Fruit fly (Drosophila melanogaster) whole organism, embryonic: ENCODE data around the gene CG46042.

ENCODE experiments used
- C15 ChIP-seq: fragments of 200-800 bp; sonication (Bioruptor generic); IDR thresholded peaks from 3 replicates; pipeline ENCODE4 v1.3.6; 2022; ENCODE audit warnings: missing biosample characterization, missing genetic modification characterization
- CG12155 ChIP-seq: fragments of 200-800 bp; sonication (Bioruptor generic); optimal IDR thresholded peaks from 3 replicates; lab custom pipeline; 2016; ENCODE audit warnings: missing biosample characterization, missing genetic modification characterization
- CG12236 ChIP-seq: fragments of 200-800 bp; sonication (Bioruptor generic); optimal IDR thresholded peaks from 2 replicates; lab custom pipeline; 2016; ENCODE audit warnings: missing biosample characterization, missing genetic modification characterization
- CG12659 ChIP-seq: fragments of 200-800 bp; sonication (Bioruptor generic); optimal IDR thresholded peaks from 3 replicates; lab custom pipeline; 2017; ENCODE audit warnings: mild to moderate bottlenecking, missing biosample characterization, missing genetic modification reagents, missing genetic modification characterization
- CG1529 ChIP-seq: fragments of 200-800 bp; sonication (Bioruptor generic); optimal IDR thresholded peaks from 3 replicates; lab custom pipeline; 2018; ENCODE audit warnings: missing biosample characterization, missing genetic modification characterization
- CG15479 ChIP-seq: fragments of 200-800 bp; sonication (Bioruptor generic); optimal IDR thresholded peaks from 3 replicates; lab custom pipeline; 2019; ENCODE audit warnings: missing biosample characterization, mild to moderate bottlenecking, missing genetic modification characterization, moderate library complexity
- CG16863 ChIP-seq: fragments of 200-800 bp; sonication (Bioruptor generic); optimal IDR thresholded peaks from 3 replicates; lab custom pipeline; 2016; ENCODE audit warnings: missing biosample characterization, missing genetic modification characterization
- CG18619 ChIP-seq: fragments of 200-800 bp; sonication (Bioruptor generic); optimal IDR thresholded peaks from 3 replicates; lab custom pipeline; 2017; ENCODE audit warnings: missing biosample characterization, mild to moderate bottlenecking, missing genetic modification characterization
- CG33557 ChIP-seq: fragments of 200-800 bp; sonication (Bioruptor generic); optimal IDR thresholded peaks from 2 replicates; lab custom pipeline; 2019; ENCODE audit warnings: missing biosample characterization, mild to moderate bottlenecking, missing genetic modification characterization, moderate library complexity
- CG34224 ChIP-seq: fragments of 200-800 bp; sonication (Bioruptor generic); IDR thresholded peaks from 3 replicates; pipeline ENCODE4 v1.3.6; 2022; ENCODE audit warnings: missing biosample characterization, missing genetic modification characterization; ENCODE audit not compliant: partially characterized antibody
- CG3838 ChIP-seq: fragments of 200-800 bp; sonication (Bioruptor generic); optimal IDR thresholded peaks from 3 replicates; lab custom pipeline; 2016; ENCODE audit warnings: missing biosample characterization, missing genetic modification characterization
- CG42726 ChIP-seq: fragments of 200-800 bp; sonication (Bioruptor generic); IDR thresholded peaks from 2 replicates; pipeline ENCODE4 v1.3.6; 2022; ENCODE audit warnings: missing biosample characterization, missing genetic modification characterization; ENCODE audit not compliant: partially characterized antibody
- CG7745 ChIP-seq: fragments of 200-800 bp; sonication (Bioruptor generic); optimal IDR thresholded peaks from 2 replicates; lab custom pipeline; 2018; ENCODE audit warnings: missing biosample characterization, mild to moderate bottlenecking, missing genetic modification characterization, moderate library complexity
- CG9727 ChIP-seq: fragments of 200-800 bp; sonication (Bioruptor generic); optimal IDR thresholded peaks from 3 replicates; lab custom pipeline; 2017; ENCODE audit warnings: missing biosample characterization, mild to moderate bottlenecking, missing genetic modification characterization
- CG9797 ChIP-seq: fragments of 200-800 bp; sonication (Bioruptor generic); optimal IDR thresholded peaks from 3 replicates; lab custom pipeline; 2018; ENCODE audit warnings: missing biosample characterization, mild to moderate bottlenecking, missing genetic modification characterization
- GATAe ChIP-seq: fragments of 200-800 bp; sonication (Bioruptor generic); conservative IDR thresholded peaks from 2 replicates; pipeline ENCODE4 v1.3.6; 2022; ENCODE audit warnings: missing biosample characterization, missing genetic modification characterization
- Hey ChIP-seq: fragments of 200-800 bp; sonication (Bioruptor generic); optimal IDR thresholded peaks from 3 replicates; lab custom pipeline; 2018; ENCODE audit warnings: missing biosample characterization, mild to moderate bottlenecking, missing genetic modification characterization
- Hmr ChIP-seq: fragments of 200-800 bp; sonication (Bioruptor generic); optimal IDR thresholded peaks from 3 replicates; lab custom pipeline; 2017; ENCODE audit warnings: mild to moderate bottlenecking, missing biosample characterization, missing genetic modification reagents, missing genetic modification characterization
- Lhr ChIP-seq: fragments of 200-800 bp; sonication (Bioruptor generic); optimal IDR thresholded peaks from 3 replicates; lab custom pipeline; 2017; ENCODE audit warnings: mild to moderate bottlenecking, missing biosample characterization, missing genetic modification reagents, missing genetic modification characterization
- MTF-1 ChIP-seq: fragments of 200-800 bp; sonication (Bioruptor generic); optimal IDR thresholded peaks from 2 replicates; lab custom pipeline; 2018; ENCODE audit warnings: missing biosample characterization, mild to moderate bottlenecking, missing genetic modification characterization, borderline replicate concordance
- NK7.1 ChIP-seq: fragments of 200-800 bp; sonication (Bioruptor generic); optimal IDR thresholded peaks from 3 replicates; lab custom pipeline; 2016; ENCODE audit warnings: missing biosample characterization, missing genetic modification characterization
- Neu2 ChIP-seq: fragments of 200-800 bp; sonication (Bioruptor generic); optimal IDR thresholded peaks from 3 replicates; lab custom pipeline; 2016; ENCODE audit warnings: missing biosample characterization, missing genetic modification characterization, borderline replicate concordance
- Nf-YB ChIP-seq: fragments of 200-800 bp; sonication (Bioruptor generic); optimal IDR thresholded peaks from 3 replicates; lab custom pipeline; 2019; ENCODE audit warnings: missing biosample characterization, mild to moderate bottlenecking, missing genetic modification characterization, moderate library complexity
- NfI ChIP-seq: fragments of 200-800 bp; sonication (Bioruptor generic); optimal IDR thresholded peaks from 3 replicates; lab custom pipeline; 2018; ENCODE audit warnings: missing biosample characterization, mild to moderate bottlenecking, missing genetic modification characterization, moderate library complexity
- Oli ChIP-seq: fragments of 200-800 bp; sonication (Bioruptor generic); optimal IDR thresholded peaks from 2 replicates; lab custom pipeline; 2018; ENCODE audit warnings: missing biosample characterization, mild to moderate bottlenecking, missing genetic modification characterization, moderate library complexity
- Scr ChIP-seq: fragments of 200-800 bp; sonication (Bioruptor generic); IDR thresholded peaks from 2 replicates; pipeline ENCODE4 v1.3.6; 2022; ENCODE audit warnings: missing biosample characterization, missing genetic modification characterization; ENCODE audit not compliant: partially characterized antibody
- Six4 ChIP-seq: fragments of 200-800 bp; sonication (Bioruptor generic); optimal IDR thresholded peaks from 2 replicates; lab custom pipeline; 2016; ENCODE audit warnings: missing biosample characterization, missing genetic modification characterization
- Spps ChIP-seq: fragments of 200-800 bp; sonication (Bioruptor generic); optimal IDR thresholded peaks from 2 replicates; lab custom pipeline; 2018; ENCODE audit warnings: missing biosample characterization, mild to moderate bottlenecking, missing genetic modification characterization
- YL-1 ChIP-seq: fragments of 200-800 bp; sonication (Bioruptor generic); optimal IDR thresholded peaks from 3 replicates; lab custom pipeline; 2017; ENCODE audit warnings: missing biosample characterization, mild to moderate bottlenecking, missing genetic modification characterization
- bigmax ChIP-seq: fragments of 200-800 bp; sonication (Bioruptor generic); optimal IDR thresholded peaks from 2 replicates; lab custom pipeline; 2018; ENCODE audit warnings: missing biosample characterization, mild to moderate bottlenecking, missing genetic modification characterization
- bowl ChIP-seq: fragments of 200-800 bp; sonication (Bioruptor generic); IDR thresholded peaks from 2 replicates; pipeline ENCODE4 v1.3.6; 2022; ENCODE audit warnings: missing biosample characterization, missing genetic modification characterization
- chif ChIP-seq, 2 experiments: fragments of 200-800 bp; sonication (Bioruptor generic); optimal IDR thresholded peaks; 3 replicates each; lab custom pipeline; 2016; ENCODE audit warnings: missing biosample characterization in 2 of 2, missing genetic modification characterization in 2 of 2
- dan ChIP-seq: fragments of 200-800 bp; sonication (Bioruptor generic); IDR thresholded peaks from 2 replicates; pipeline ENCODE4 v1.3.6; 2022; ENCODE audit warnings: missing biosample characterization, missing genetic modification characterization
- dmrt99B ChIP-seq: fragments of 200-800 bp; sonication (Bioruptor generic); optimal IDR thresholded peaks from 2 replicates; lab custom pipeline; 2018; ENCODE audit warnings: missing biosample characterization, mild to moderate bottlenecking, missing genetic modification characterization, moderate library complexity
- esg ChIP-seq: fragments of 200-800 bp; sonication (Bioruptor generic); conservative IDR thresholded peaks from 2 replicates; pipeline ENCODE4 v1.3.6; 2022; ENCODE audit warnings: missing biosample characterization, missing genetic modification characterization
- eve ChIP-seq, 2 experiments: fragments of >200 bp; optimal IDR thresholded peaks; 2 replicates each; lab custom pipeline; 2017; ENCODE audit warnings: missing biosample characterization in 2 of 2, missing genetic modification characterization in 2 of 2
- fu2 ChIP-seq: fragments of 200-800 bp; sonication (Bioruptor generic); optimal IDR thresholded peaks from 2 replicates; lab custom pipeline; 2016; ENCODE audit warnings: missing biosample characterization, missing genetic modification characterization
- gce ChIP-seq: fragments of 200-800 bp; sonication (Bioruptor generic); IDR thresholded peaks from 3 replicates; pipeline ENCODE4 v1.3.6; 2022; ENCODE audit warnings: missing biosample characterization, missing genetic modification characterization
- gsb ChIP-seq: fragments of 200-800 bp; sonication (Bioruptor generic); IDR thresholded peaks from 2 replicates; pipeline ENCODE4 v1.3.6; 2022; ENCODE audit warnings: missing biosample characterization, missing genetic modification characterization
- jumu ChIP-seq: fragments of 200-800 bp; sonication (Bioruptor generic); optimal IDR thresholded peaks from 3 replicates; lab custom pipeline; 2016; ENCODE audit warnings: missing biosample characterization, missing genetic modification characterization
- pan ChIP-seq, 4 experiments: fragments of >200 bp in 3 of 4; fragments of 200-800 bp in 1 of 4; sonication (Bioruptor generic) in 1 of 4; optimal IDR thresholded peaks in 3 of 4; IDR thresholded peaks in 1 of 4; 2 replicates each; pipeline versions ENCODE4 v1.3.6 to Lab custom; 2017 to 2022; ENCODE audit warnings: missing biosample characterization in 2 of 4, missing genetic modification characterization in 2 of 4, mixed read lengths in 1 of 4
- sc ChIP-seq, 3 experiments: fragments of >200 bp in 2 of 3; fragments of 200-800 bp in 1 of 3; sonication (Bioruptor generic) in 1 of 3; optimal IDR thresholded peaks; 2 replicates in 2 of 3; 3 replicates in 1 of 3; lab custom pipeline; 2017; ENCODE audit warnings: mild to moderate bottlenecking in 1 of 3, missing biosample characterization in 1 of 3, missing genetic modification characterization in 1 of 3, missing genetic modification reagents in 1 of 3
- shn ChIP-seq: fragments of 200-800 bp; sonication (Bioruptor generic); optimal IDR thresholded peaks from 3 replicates; lab custom pipeline; 2016; ENCODE audit warnings: missing biosample characterization, missing genetic modification characterization
- stwl ChIP-seq: fragments of 200-800 bp; sonication (Bioruptor generic); optimal IDR thresholded peaks from 3 replicates; lab custom pipeline; 2018; ENCODE audit warnings: missing biosample characterization, mild to moderate bottlenecking, missing genetic modification characterization, moderate library complexity
- tap ChIP-seq: fragments of 200-800 bp; optimal IDR thresholded peaks from 3 replicates; lab custom pipeline; 2019; ENCODE audit warnings: missing biosample characterization, mild to moderate bottlenecking, missing genetic modification characterization, moderate library complexity
- twi ChIP-seq: fragments of 200-800 bp; optimal IDR thresholded peaks from 2 replicates; lab custom pipeline; 2019; ENCODE audit warnings: missing biosample characterization, mild to moderate bottlenecking, missing genetic modification characterization, moderate library complexity
- vfl ChIP-seq: fragments of 200-800 bp; sonication (Bioruptor generic); optimal IDR thresholded peaks from 2 replicates; lab custom pipeline; 2016; ENCODE audit warnings: missing biosample characterization, missing genetic modification characterization
- z ChIP-seq: fragments of 200-800 bp; sonication (Bioruptor generic); IDR thresholded peaks from 3 replicates; pipeline ENCODE4 v1.3.6; 2022; ENCODE audit warnings: missing biosample characterization, missing genetic modification characterization

The CG46042 gene

dm6 chr3R:19908863-19909343 is 33.3 kb downstream of the CG46042 start (continued):
- TF ChIP-seq eve (GFP tag; optimal IDR thresholded peaks at IDR 0.05; lab: Kevin White, UChicago) (no peak), CG9727 (peak; percentile 62), shn (peak; percentile 78), CG16863 (GFP tag; lab: Kevin White, UChicago) (peak; percentile 80), stwl (tag; lab: Kevin White, UChicago) (no peak), tap (tag; lab: Kevin White, UChicago) (peak; percentile 74), Lhr (no peak), jumu (GFP tag; lab: Kevin White, UChicago) (peak; percentile 72), pan (optimal IDR thresholded peaks at IDR 0.05; lab: Kevin White, UChicago) (no peak), pan (GFP tag; optimal IDR thresholded peaks at IDR 0.05 in 1 of 2, IDR thresholded peaks at IDR 0.05 in 1 of 2) (peak in 1 of 2 experiments; percentile 91), NfI (GFP tag; lab: Kevin White, UChicago) (peak; percentile 81), CG15479 (GFP tag; lab: Kevin White, UChicago) (no peak), C15 (GFP tag; lab: Robert Waterston, UW) (no peak), bowl (GFP tag; lab: Robert Waterston, UW) (0 out of 2 replicates have a peak, but pooled peaks have one; percentile 20), gce (GFP tag; lab: Robert Waterston, UW) (peak; percentile 88; the same call in 2 of the 3 replicates), CG42726 (GFP tag; lab: Robert Waterston, UW) (no peak), YL-1 (GFP tag; lab: Kevin White, UChicago) (no peak), MTF-1 (GFP tag; lab: Kevin White, UChicago) (peak; percentile 71), CG12155 (peak; percentile 82), Hey (tag; lab: Kevin White, UChicago) (peak; percentile 17), gsb (GFP tag; lab: Robert Waterston, UW) (peak; percentile 85), Spps (tag; lab: Kevin White, UChicago) (peak; percentile 36), fu2 (peak; percentile 64), twi (tag; lab: Kevin White, UChicago) (no peak), GATAe (peak; percentile 38; the same call in 1 of the 2 replicates), dmrt99B (tag; lab: Kevin White, UChicago) (peak; percentile 89), CG9797 (GFP tag; lab: Kevin White, UChicago) (no peak), Hmr (peak; percentile 80), Neu2 (GFP tag; lab: Kevin White, UChicago) (no peak), CG18619 (GFP tag; lab: Kevin White, UChicago) (peak; percentile 77), CG34224 (GFP tag; lab: Robert Waterston, UW) (no peak), Six4 (GFP tag; lab: Kevin White, UChicago) (peak; percentile 79), dan (GFP tag; lab: Robert Waterston, UW) (no peak), CG7745 (tag; lab: Kevin White, UChicago) (no peak), CG12236 (GFP tag; lab: Kevin White, UChicago) (peak; percentile 61), NK7.1 (GFP tag; lab: Kevin White, UChicago) (peak; percentile 56), Oli (tag; lab: Kevin White, UChicago) (peak; percentile 88), CG3838 (GFP tag; lab: Kevin White, UChicago) (peak; percentile 65), CG12659 (GFP tag; lab: Kevin White, UChicago) (peak; percentile 81), esg (GFP tag; lab: Robert Waterston, UW) (peak; percentile 78), chif (GFP tag; optimal IDR thresholded peaks at IDR 0.05; lab: Kevin White, UChicago) (peak; percentile 77 to 86), sc (optimal IDR thresholded peaks at IDR 0.05; lab: Kevin White, UChicago) (no peak), sc (GFP tag; optimal IDR thresholded peaks at IDR 0.05; lab: Kevin White, UChicago) (peak; percentile 61), CG1529 (GFP tag; lab: Kevin White, UChicago) (peak; percentile 75), Scr (peak; percentile 38; the same call in 1 of the 2 replicates), bigmax (no peak), Nf-YB (GFP tag; lab: Kevin White, UChicago) (peak; percentile 38), CG33557 (GFP tag; lab: Kevin White, UChicago) (no peak), z (GFP tag; lab: Robert Waterston, UW) (no peak; the same call in 2 of the 3 replicates), vfl (GFP tag; lab: Kevin White, UChicago) (peak; percentile 82)
